Worm (Caenorhabditis elegans): ENCODE measurements around the gene F44E2.10.

DNA sequence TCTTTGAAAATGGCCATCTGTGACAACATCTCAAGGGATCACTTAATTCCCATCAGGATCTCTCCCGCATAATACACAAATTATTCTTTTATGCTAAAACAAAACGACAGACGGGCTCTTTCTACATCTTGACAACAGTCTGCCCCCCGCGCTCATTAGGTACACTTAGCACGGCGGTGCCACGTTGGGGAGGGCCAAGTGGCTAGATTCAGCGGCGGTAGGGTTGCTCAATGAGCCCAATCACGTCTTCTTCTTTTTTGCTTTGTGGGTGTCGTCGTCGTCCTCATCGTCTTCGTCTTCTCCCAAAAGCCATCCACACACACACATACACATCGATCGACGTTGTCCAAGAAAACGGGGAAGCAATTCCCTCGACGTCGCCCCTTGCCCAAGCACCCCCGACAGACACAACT is 42.1 kb upstream of the F44E2.10 start:
- TF ChIP-seq ama-1 (optimal IDR thresholded peaks at IDR 0.05), result no peak
- no peak for TF ChIP-seq ceh-36 (tag; optimal IDR thresholded peaks at IDR 0.05)
- TF ChIP-seq hmbx-1 (tag; optimal IDR thresholded peaks at IDR 0.05), result no peak
- TF ChIP-seq pes-1 (GFP tag; IDR thresholded peaks at IDR 0.05), result no peak
- TF ChIP-seq ceh-13 (GFP tag; optimal IDR thresholded peaks at IDR 0.05), result no peak
- no peak for TF ChIP-seq aly-1 (tag; optimal IDR thresholded peaks at IDR 0.05)
- no peak for TF ChIP-seq scrt-1 (GFP tag; IDR thresholded peaks at IDR 0.05)
- TF ChIP-seq sea-1 (GFP tag; conservative IDR thresholded peaks at IDR 0.05), result no peak
- TF ChIP-seq flt-1 (GFP tag; IDR thresholded peaks at IDR 0.05), result no peak
- no peak for TF ChIP-seq ets-7 (tag; optimal IDR thresholded peaks at IDR 0.05)
- TF ChIP-seq tra-4 (tag; optimal IDR thresholded peaks at IDR 0.05), result no peak
- TF ChIP-seq F13C5.2 (tag; optimal IDR thresholded peaks at IDR 0.05), result no peak
- TF ChIP-seq B0310.2 (tag; optimal IDR thresholded peaks at IDR 0.05), result no peak

Measured in whole organism, early embryonic.